Worm (Caenorhabditis elegans) whole organism, L4 larva: Measurements from ENCODE around the gene M7.7.

Experiments used
- D1046.2 ChIP-seq: fragments of 200-800 bp; sonication (Bioruptor generic); IDR thresholded peaks from 2 replicates; pipeline ENCODE4 v1.3.6; 2022; ENCODE audit warnings: missing genetic modification characterization, missing compliant biosample characterization
- F37D6.2 ChIP-seq: sonication (generic microtip); optimal IDR thresholded peaks from 2 replicates; lab custom pipeline; 2016; ENCODE audit warnings: mild to moderate bottlenecking, missing genetic modification characterization, missing compliant biosample characterization
- F44E2.7 ChIP-seq: fragments of 200-800 bp; sonication (Bioruptor generic); IDR thresholded peaks from 2 replicates; pipeline ENCODE4 v2.1.2; 2022; ENCODE audit warnings: missing genetic modification characterization, missing compliant biosample characterization
- R02D3.7 ChIP-seq: fragments of 150-350 bp; sonication (generic microtip); optimal IDR thresholded peaks from 3 replicates; lab custom pipeline; 2014; ENCODE audit warnings: missing biosample characterization, missing genetic modification characterization
- Y48G9A.11 ChIP-seq: fragments of 200-800 bp; sonication (Bioruptor generic); IDR thresholded peaks from 2 replicates; pipeline ENCODE4 v1.3.6; 2022; ENCODE audit warnings: missing genetic modification reagents, missing genetic modification characterization, missing compliant biosample characterization
- Y5F2A.4 ChIP-seq: fragments of 200-800 bp; sonication (Bioruptor generic); optimal IDR thresholded peaks from 2 replicates; lab custom pipeline; 2018; ENCODE audit warnings: mild to moderate bottlenecking, missing genetic modification characterization, missing compliant biosample characterization
- Y75B8A.6 ChIP-seq: fragments of 200-800 bp; sonication (Bioruptor generic); IDR thresholded peaks from 2 replicates; pipeline ENCODE4 v1.3.6; 2022; ENCODE audit warnings: missing genetic modification reagents, missing genetic modification characterization, missing compliant biosample characterization
- ZK337.2 ChIP-seq: fragments of 200-800 bp; sonication (Bioruptor generic); IDR thresholded peaks from 2 replicates; pipeline ENCODE4 v1.3.6; 2022; ENCODE audit warnings: missing genetic modification reagents, missing genetic modification characterization, missing compliant biosample characterization
- ZK546.5 ChIP-seq, 2 experiments: sonication (generic microtip); optimal IDR thresholded peaks; 2 replicates each; lab custom pipeline; 2017; ENCODE audit warnings: missing biosample characterization in 2 of 2, missing genetic modification characterization in 2 of 2
- ceh-28 ChIP-seq: fragments of 150-350 bp; optimal IDR thresholded peaks from 2 replicates; lab custom pipeline; 2014; ENCODE audit warnings: missing biosample characterization, missing genetic modification reagents, missing genetic modification characterization
- ceh-32 ChIP-seq: sonication (generic microtip); optimal IDR thresholded peaks from 2 replicates; lab custom pipeline; 2016; ENCODE audit warnings: mild to moderate bottlenecking, missing genetic modification characterization, missing compliant biosample characterization; ENCODE audit not compliant: poor library complexity
- ceh-82 ChIP-seq: sonication (generic microtip); optimal IDR thresholded peaks from 2 replicates; lab custom pipeline; 2017; ENCODE audit warnings: missing biosample characterization, missing genetic modification characterization
- ces-1 ChIP-seq: fragments of 150-350 bp; sonication (generic microtip); optimal IDR thresholded peaks from 4 replicates; lab custom pipeline; 2014; ENCODE audit warnings: missing biosample characterization, missing genetic modification reagents, missing genetic modification characterization
- ctbp-1 ChIP-seq: fragments of 200-800 bp; sonication (Bioruptor generic); IDR thresholded peaks from 2 replicates; pipeline ENCODE4 v1.3.6; 2022; ENCODE audit warnings: missing genetic modification reagents, missing genetic modification characterization, missing compliant biosample characterization
- daf-12 ChIP-seq: fragments of 150-350 bp; optimal IDR thresholded peaks from 2 replicates; lab custom pipeline; 2014; ENCODE audit warnings: missing biosample characterization, missing genetic modification reagents, missing genetic modification characterization
- daf-16 ChIP-seq, 3 experiments: sonication (generic microtip); optimal IDR thresholded peaks; 2 replicates each; lab custom pipeline; 2016 to 2017; ENCODE audit warnings: missing genetic modification characterization in 3 of 3, missing genetic modification reagents in 3 of 3, mild to moderate bottlenecking in 2 of 3, missing compliant biosample characterization in 2 of 3, missing biosample characterization in 1 of 3, moderate library complexity in 1 of 3
- daf-8 ChIP-seq: fragments of 200-800 bp; sonication (Bioruptor generic); IDR thresholded peaks from 2 replicates; pipeline ENCODE4 v1.3.6; 2022; ENCODE audit warnings: missing genetic modification characterization, missing compliant biosample characterization
- dmd-6 ChIP-seq: fragments of 200-800 bp; sonication (Bioruptor generic); IDR thresholded peaks from 2 replicates; pipeline ENCODE4 v1.3.6; 2022; ENCODE audit warnings: missing genetic modification reagents, missing genetic modification characterization, missing compliant biosample characterization
- dmd-8 ChIP-seq: fragments of 200-800 bp; sonication (Bioruptor generic); IDR thresholded peaks from 2 replicates; pipeline ENCODE4 v1.3.6; 2022; ENCODE audit warnings: missing genetic modification characterization, missing compliant biosample characterization
- duxl-1 ChIP-seq: sonication (generic microtip); optimal IDR thresholded peaks from 2 replicates; lab custom pipeline; 2016; ENCODE audit warnings: mild to moderate bottlenecking, missing genetic modification characterization, moderate library complexity, missing compliant biosample characterization; ENCODE audit not compliant: poor library complexity
- dve-1 ChIP-seq: sonication (generic microtip); optimal IDR thresholded peaks from 2 replicates; lab custom pipeline; 2017; ENCODE audit warnings: antibody characterized with exemption, mild to moderate bottlenecking, missing genetic modification characterization, missing compliant biosample characterization; ENCODE audit not compliant: insufficient read depth
- gei-8 ChIP-seq: fragments of 200-800 bp; sonication (Bioruptor generic); optimal IDR thresholded peaks from 2 replicates; lab custom pipeline; 2018; ENCODE audit warnings: mild to moderate bottlenecking, missing genetic modification characterization, missing compliant biosample characterization
- hif-1 ChIP-seq, 2 experiments: sonication (generic microtip); optimal IDR thresholded peaks; 2 replicates each; lab custom pipeline; 2016 to 2017; ENCODE audit warnings: missing compliant biosample characterization in 2 of 2, missing genetic modification characterization in 2 of 2, missing genetic modification reagents in 2 of 2, missing genotype in 2 of 2, mild to moderate bottlenecking in 1 of 2
- hlh-30 ChIP-seq: sonication (generic microtip); optimal IDR thresholded peaks from 2 replicates; lab custom pipeline; 2017; ENCODE audit warnings: antibody characterized with exemption, mild to moderate bottlenecking, missing genetic modification characterization, missing compliant biosample characterization; ENCODE audit not compliant: insufficient read depth
- hmg-1.1 ChIP-seq: fragments of 200-800 bp; sonication (Bioruptor generic); IDR thresholded peaks from 2 replicates; pipeline ENCODE4 v1.3.6; 2022; ENCODE audit warnings: missing genetic modification reagents, missing genetic modification characterization, missing compliant biosample characterization
- jun-1 ChIP-seq: fragments of 150-350 bp; optimal IDR thresholded peaks from 2 replicates; lab custom pipeline; 2014; ENCODE audit warnings: missing biosample characterization, missing genetic modification reagents, missing genetic modification characterization
- lin-13 ChIP-seq: fragments of 150-350 bp; optimal IDR thresholded peaks from 2 replicates; lab custom pipeline; 2014; ENCODE audit warnings: missing biosample characterization, missing genetic modification reagents, missing genetic modification characterization
- lin-29 ChIP-seq: fragments of 200-800 bp; sonication (Bioruptor generic); IDR thresholded peaks from 2 replicates; pipeline ENCODE4 v1.3.6; 2022; ENCODE audit warnings: missing genetic modification reagents, missing genetic modification characterization, missing compliant biosample characterization
- madf-5 ChIP-seq, 2 experiments: fragments of 200-800 bp; sonication (Bioruptor generic); IDR thresholded peaks; 2 replicates each; pipeline ENCODE4 v1.3.6; 2022; ENCODE audit warnings: missing compliant biosample characterization in 2 of 2, missing genetic modification characterization in 2 of 2
- madf-9 ChIP-seq: fragments of 200-800 bp; sonication (Bioruptor generic); conservative IDR thresholded peaks from 2 replicates; pipeline ENCODE4 v1.3.6; 2022; ENCODE audit warnings: missing genetic modification reagents, missing genetic modification characterization, missing compliant biosample characterization
- mdl-1 ChIP-seq, 2 experiments: fragments of 150-350 bp in 1 of 2; sonication (generic microtip) in 1 of 2; optimal IDR thresholded peaks; 2 replicates each; lab custom pipeline; 2014 to 2017; ENCODE audit warnings: missing biosample characterization in 2 of 2, missing genetic modification characterization in 2 of 2
- mep-1 ChIP-seq: fragments of 150-350 bp; sonication (generic microtip); optimal IDR thresholded peaks from 3 replicates; lab custom pipeline; 2014; ENCODE audit warnings: missing biosample characterization, missing genetic modification characterization
- nhr-10 ChIP-seq: fragments of 150-350 bp; optimal IDR thresholded peaks from 2 replicates; lab custom pipeline; 2014; ENCODE audit warnings: missing biosample characterization, missing genetic modification characterization
- nhr-111 ChIP-seq: fragments of 200-800 bp; sonication (Bioruptor generic); optimal IDR thresholded peaks from 2 replicates; lab custom pipeline; 2018; ENCODE audit warnings: mild to moderate bottlenecking, missing genetic modification characterization, missing compliant biosample characterization
- nhr-25 ChIP-seq: sonication (generic microtip); optimal IDR thresholded peaks from 2 replicates; lab custom pipeline; 2017; ENCODE audit warnings: missing genetic modification characterization, mild to moderate bottlenecking, missing compliant biosample characterization, antibody characterized with exemption, moderate library complexity, borderline replicate concordance; ENCODE audit not compliant: insufficient read depth
- nhr-28 ChIP-seq: fragments of 150-350 bp; optimal IDR thresholded peaks from 2 replicates; lab custom pipeline; 2014; ENCODE audit warnings: missing biosample characterization, missing genetic modification characterization
- nhr-48 ChIP-seq: sonication (generic microtip); optimal IDR thresholded peaks from 2 replicates; lab custom pipeline; 2016; ENCODE audit warnings: mild to moderate bottlenecking, missing genetic modification characterization, missing compliant biosample characterization
- nhr-6 ChIP-seq: fragments of 150-350 bp; optimal IDR thresholded peaks from 2 replicates; lab custom pipeline; 2014; ENCODE audit warnings: missing biosample characterization, missing genetic modification characterization
- nhr-76 ChIP-seq: fragments of 150-350 bp; optimal IDR thresholded peaks from 2 replicates; lab custom pipeline; 2014; ENCODE audit warnings: missing biosample characterization, missing genetic modification characterization
- pqm-1 ChIP-seq: sonication (generic microtip); optimal IDR thresholded peaks from 2 replicates; lab custom pipeline; 2017; ENCODE audit warnings: missing biosample characterization, missing genetic modification characterization
- sdz-12 ChIP-seq: fragments of 200-800 bp; sonication (Bioruptor generic); optimal IDR thresholded peaks from 2 replicates; lab custom pipeline; 2018; ENCODE audit warnings: mild to moderate bottlenecking, missing genetic modification characterization, missing compliant biosample characterization
- set-16 ChIP-seq: fragments of 200-800 bp; sonication (Bioruptor generic); IDR thresholded peaks from 2 replicates; pipeline ENCODE4 v1.3.6; 2022; ENCODE audit warnings: missing genetic modification reagents, missing genetic modification characterization, missing compliant biosample characterization
- tra-1 ChIP-seq: fragments of 200-800 bp; sonication (Bioruptor generic); IDR thresholded peaks from 2 replicates; pipeline ENCODE4 v1.3.6; 2022; ENCODE audit warnings: missing genetic modification reagents, missing genetic modification characterization, missing compliant biosample characterization
- unc-130 ChIP-seq: sonication (generic microtip); optimal IDR thresholded peaks from 2 replicates; lab custom pipeline; 2016; ENCODE audit warnings: missing genetic modification reagents, missing genetic modification characterization, missing compliant biosample characterization
- unc-39 ChIP-seq: sonication (generic microtip); optimal IDR thresholded peaks from 2 replicates; lab custom pipeline; 2017; ENCODE audit warnings: missing biosample characterization, missing genetic modification characterization
- unc-62 ChIP-seq, 3 experiments: fragments of 150-350 bp in 1 of 3; sonication (generic microtip); optimal IDR thresholded peaks in 2 of 3; peaks in 1 of 3; 1 replicate in 1 of 3; 2 replicates in 2 of 3; lab custom pipeline; 2014 to 2017; ENCODE audit warnings: missing biosample characterization in 3 of 3, missing genetic modification characterization in 3 of 3, missing genetic modification reagents in 3 of 3, missing genotype in 1 of 3
- zag-1 ChIP-seq: fragments of 150-350 bp; optimal IDR thresholded peaks from 2 replicates; lab custom pipeline; 2014; ENCODE audit warnings: missing biosample characterization, missing genetic modification characterization
- zfp-3 ChIP-seq: fragments of 200-800 bp; sonication (Bioruptor generic); conservative IDR thresholded peaks from 2 replicates; pipeline ENCODE4 v1.3.6; 2022; ENCODE audit warnings: missing genetic modification reagents, missing genetic modification characterization, missing compliant biosample characterization

M7.7 gene

DNA sequence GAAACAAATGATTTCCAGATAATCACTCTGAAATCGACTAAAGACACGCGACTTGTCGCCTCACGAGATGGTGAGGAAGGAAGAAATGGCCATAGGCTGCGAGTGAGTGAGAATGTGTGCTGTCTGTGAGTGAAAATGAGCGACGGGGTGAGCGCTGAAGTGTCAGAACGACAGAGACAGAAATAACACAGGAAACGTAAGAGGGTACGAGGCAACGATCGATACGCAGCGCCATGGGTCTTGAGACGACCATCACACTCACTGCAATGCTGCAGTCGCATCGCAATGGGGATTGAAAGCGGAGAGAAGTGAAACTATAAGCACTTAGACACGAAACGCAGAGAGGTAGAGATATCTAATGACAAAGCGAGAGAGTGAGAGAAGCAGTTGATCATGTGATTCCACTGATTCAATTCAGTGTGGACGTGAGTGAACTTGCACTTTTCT lies 6.8 kb upstream of the M7.7 start (continued):
- TF ChIP-seq dmd-8 (GFP tag; lab: Robert Waterston, UW) (0 out of 2 replicates have a peak, but pooled peaks have one; percentile 20), lin-29 (GFP tag; lab: Robert Waterston, UW) (0 out of 2 replicates have a peak, but pooled peaks have one; percentile 59), nhr-10 (tag; lab: Kevin White, UChicago) (peak; percentile 54), nhr-6 (tag; lab: Kevin White, UChicago) (peak; percentile 93), ces-1 (GFP tag; lab: Kevin White, UChicago) (peak; percentile 81), F37D6.2 (peak; percentile 85), madf-9 (GFP tag; lab: Robert Waterston, UW) (peak; percentile 27; the same call in 1 of the 2 replicates), mdl-1 (tag; optimal IDR thresholded peaks at IDR 0.05; lab: Kevin White, UChicago) (peak; percentile 40 to 92), ceh-28 (tag; lab: Kevin White, UChicago) (peak; percentile 90), nhr-25 (tag; lab: Kevin White, UChicago) (peak; percentile 92), ZK337.2 (GFP tag; lab: Robert Waterston, UW) (no peak), gei-8 (GFP tag; lab: Kevin White, UChicago) (peak; percentile 83), nhr-48 (tag; lab: Kevin White, UChicago) (peak; percentile 91), hmg-1.1 (GFP tag; lab: Robert Waterston, UW) (peak; percentile 93), daf-8 (GFP tag; lab: Robert Waterston, UW) (no peak), hif-1 (tag; optimal IDR thresholded peaks at IDR 0.05; lab: Kevin White, UChicago) (peak; percentile 60 to 86), duxl-1 (tag; lab: Kevin White, UChicago) (peak; percentile 69), F44E2.7 (GFP tag; lab: Robert Waterston, UW) (0 out of 2 replicates have a peak, but pooled peaks have one; percentile 10), D1046.2 (no peak), sdz-12 (GFP tag; lab: Kevin White, UChicago) (peak; percentile 67), lin-13 (GFP tag; lab: Kevin White, UChicago) (peak; percentile 72), nhr-28 (tag; lab: Kevin White, UChicago) (peak; percentile 88), dve-1 (peak; percentile 92), mep-1 (tag; lab: Kevin White, UChicago) (peak; percentile 96), Y5F2A.4 (no peak), ceh-82 (tag; lab: Kevin White, UChicago) (no peak), dmd-6 (GFP tag; lab: Robert Waterston, UW) (peak; percentile 84), nhr-76 (tag; lab: Kevin White, UChicago) (no peak), R02D3.7 (tag; lab: Kevin White, UChicago) (no peak), unc-39 (tag; lab: Kevin White, UChicago) (peak; percentile 48), hlh-30 (tag; lab: Kevin White, UChicago) (peak; percentile 99), ZK546.5 (tag; optimal IDR thresholded peaks at IDR 0.05; lab: Kevin White, UChicago) (no peak), madf-5 (GFP tag; IDR thresholded peaks at IDR 0.05; lab: Robert Waterston, UW) (no peak), ctbp-1 (GFP tag; lab: Robert Waterston, UW) (peak; percentile 86), ceh-32 (tag; lab: Kevin White, UChicago) (peak; percentile 68), unc-130 (peak; percentile 28), nhr-111 (GFP tag; lab: Kevin White, UChicago) (no peak), unc-62 (GFP tag; optimal IDR thresholded peaks at IDR 0.05 in 1 of 2; lab: Kevin White, UChicago) (peak; percentile 21 to 100), unc-62 (tag; optimal IDR thresholded peaks at IDR 0.05; lab: Kevin White, UChicago) (no peak), zag-1 (tag; lab: Kevin White, UChicago) (peak; percentile 74), pqm-1 (tag; lab: Kevin White, UChicago) (peak; percentile 3), daf-16 (GFP tag; optimal IDR thresholded peaks at IDR 0.05; lab: Kevin White, UChicago) (peak; percentile 51 to 71), daf-16 (tag; optimal IDR thresholded peaks at IDR 0.05; lab: Kevin White, UChicago) (peak; percentile 74), zfp-3 (0 out of 2 replicates have a peak, but pooled peaks have one; percentile 23), jun-1 (tag; lab: Kevin White, UChicago) (peak; percentile 42), daf-12 (peak; percentile 13), Y75B8A.6 (no peak), tra-1 (GFP tag; lab: Robert Waterston, UW) (peak; percentile 76), Y48G9A.11 (GFP tag; lab: Robert Waterston, UW) (no peak), set-16 (GFP tag; lab: Robert Waterston, UW) (peak; percentile 78)
